Fruit fly (Drosophila melanogaster) whole organism, wandering third instar larva: ENCODE measurements around the gene CG12112.

Source experiments
- Abd-B ChIP-seq: fragments of >200 bp; optimal IDR thresholded peaks from 2 replicates; lab custom pipeline; 2017; ENCODE audit warnings: missing biosample characterization, missing genetic modification characterization
- CG32264 ChIP-seq: fragments of 200-800 bp; sonication (Bioruptor generic); optimal IDR thresholded peaks from 2 replicates; lab custom pipeline; 2016; ENCODE audit warnings: missing biosample characterization, missing genetic modification characterization
- CG9705 ChIP-seq: fragments of 200-800 bp; sonication (Bioruptor generic); optimal IDR thresholded peaks from 2 replicates; lab custom pipeline; 2018; ENCODE audit warnings: missing biosample characterization, mild to moderate bottlenecking, missing genetic modification characterization
- CrebA ChIP-seq: fragments of 200-800 bp; sonication (Bioruptor generic); optimal IDR thresholded peaks from 2 replicates; lab custom pipeline; 2016; ENCODE audit warnings: missing biosample characterization, mild to moderate bottlenecking, missing genetic modification characterization, borderline replicate concordance
- Dif ChIP-seq: fragments of 200-275, 200-300 bp; sonication (Bioruptor generic); optimal IDR thresholded peaks from 2 replicates; lab custom pipeline; 2018; ENCODE audit warnings: missing biosample characterization, missing genetic modification characterization; ENCODE audit not compliant: partially characterized antibody
- GATAd ChIP-seq: sonication (Bioruptor generic); optimal IDR thresholded peaks from 2 replicates; lab custom pipeline; 2016; ENCODE audit warnings: missing biosample characterization, missing genetic modification characterization
- HLH106 ChIP-seq: fragments of 200-800 bp; optimal IDR thresholded peaks from 3 replicates; lab custom pipeline; 2019; ENCODE audit warnings: missing biosample characterization, mild to moderate bottlenecking, missing genetic modification characterization, moderate library complexity
- Hnf4 ChIP-seq: fragments of 200-800 bp; sonication (Bioruptor generic); optimal IDR thresholded peaks from 2 replicates; lab custom pipeline; 2016; ENCODE audit warnings: missing biosample characterization, mild to moderate bottlenecking, missing genetic modification characterization
- Hr78 ChIP-seq: fragments of >200 bp; optimal IDR thresholded peaks from 2 replicates; lab custom pipeline; 2017; ENCODE audit warnings: missing biosample characterization, missing genetic modification characterization
- Hr83 ChIP-seq: fragments of 200-300 bp; sonication (Bioruptor generic); optimal IDR thresholded peaks from 2 replicates; lab custom pipeline; 2016; ENCODE audit warnings: missing biosample characterization, mild to moderate bottlenecking, missing genetic modification characterization, moderate library complexity; ENCODE audit not compliant: poor library complexity, severe bottlenecking
- Jra ChIP-seq: sonication (Bioruptor generic); optimal IDR thresholded peaks from 2 replicates; lab custom pipeline; 2016; ENCODE audit warnings: missing biosample characterization, missing genetic modification characterization
- Mio ChIP-seq: sonication (Bioruptor generic); optimal IDR thresholded peaks from 2 replicates; lab custom pipeline; 2016; ENCODE audit warnings: missing biosample characterization, missing genetic modification characterization
- Myc ChIP-seq: fragments of >200 bp; optimal IDR thresholded peaks from 2 replicates; lab custom pipeline; 2017
- N ChIP-seq: fragments of >200 bp; optimal IDR thresholded peaks from 2 replicates; lab custom pipeline; 2018; ENCODE audit warnings: missing biosample characterization, missing external identifiers, missing genetic modification characterization
- OdsH ChIP-seq: fragments of 200-800 bp; sonication (Bioruptor generic); optimal IDR thresholded peaks from 2 replicates; lab custom pipeline; 2016; ENCODE audit warnings: missing biosample characterization, mild to moderate bottlenecking, missing genetic modification characterization
- Rel ChIP-seq, 2 experiments: fragments of 200-800 bp; sonication (Bioruptor generic) in 1 of 2; optimal IDR thresholded peaks; 2 replicates in 1 of 2; 3 replicates in 1 of 2; lab custom pipeline; 2016 to 2019; ENCODE audit warnings: mild to moderate bottlenecking in 2 of 2, missing biosample characterization in 2 of 2, missing genetic modification characterization in 2 of 2, moderate library complexity in 1 of 2
- Sp1 ChIP-seq: fragments of 200-800 bp; sonication (Bioruptor generic); optimal IDR thresholded peaks from 3 replicates; lab custom pipeline; 2019; ENCODE audit warnings: missing biosample characterization, mild to moderate bottlenecking, missing genetic modification characterization, moderate library complexity
- Vsx2 ChIP-seq: fragments of 200-300, 225-300 bp; sonication (Bioruptor generic); optimal IDR thresholded peaks from 2 replicates; lab custom pipeline; 2018; ENCODE audit warnings: missing biosample characterization, missing genetic modification characterization; ENCODE audit not compliant: partially characterized antibody
- brk ChIP-seq: fragments of 200-800 bp; sonication (Bioruptor generic); optimal IDR thresholded peaks from 2 replicates; lab custom pipeline; 2016; ENCODE audit warnings: missing biosample characterization, mild to moderate bottlenecking, missing genetic modification characterization
- dl ChIP-seq, 2 experiments: fragments of 175-275, 200-275 bp in 1 of 2; fragments of 200-275 bp in 1 of 2; sonication (Bioruptor generic); optimal IDR thresholded peaks; lab custom pipeline; 2018; ENCODE audit warnings: mild to moderate bottlenecking in 2 of 2, missing biosample characterization in 2 of 2, missing genetic modification characterization in 2 of 2, moderate library complexity in 2 of 2; ENCODE audit not compliant: partially characterized antibody in 2 of 2, insufficient read depth in 1 of 2
- dsf ChIP-seq: sonication (Bioruptor generic); optimal IDR thresholded peaks from 2 replicates; lab custom pipeline; 2016; ENCODE audit warnings: missing biosample characterization, missing genetic modification characterization, borderline replicate concordance
- ey ChIP-seq: fragments of 200-800 bp; sonication (Bioruptor generic); optimal IDR thresholded peaks from 2 replicates; lab custom pipeline; 2016; ENCODE audit warnings: missing biosample characterization, missing genetic modification characterization
- foxo ChIP-seq, 2 experiments: fragments of 200-800 bp; sonication (Bioruptor generic); optimal IDR thresholded peaks; 2 replicates in 1 of 2; 3 replicates in 1 of 2; lab custom pipeline; 2016 to 2017; ENCODE audit warnings: missing biosample characterization in 2 of 2, missing genetic modification characterization in 2 of 2
- fru ChIP-seq: fragments of 200-800 bp; sonication (Bioruptor generic); optimal IDR thresholded peaks from 3 replicates; lab custom pipeline; 2016; ENCODE audit warnings: missing biosample characterization, mild to moderate bottlenecking, missing genetic modification characterization
- h ChIP-seq: fragments of 200-800 bp; sonication (Bioruptor generic); optimal IDR thresholded peaks from 3 replicates; lab custom pipeline; 2016; ENCODE audit warnings: missing biosample characterization, mild to moderate bottlenecking, missing genetic modification characterization
- jim ChIP-seq: fragments of 175-275, 200-325 bp; sonication (Bioruptor generic); optimal IDR thresholded peaks from 2 replicates; lab custom pipeline; 2016; ENCODE audit warnings: missing biosample characterization, mild to moderate bottlenecking, missing genetic modification characterization
- lola ChIP-seq: fragments of >200 bp; optimal IDR thresholded peaks from 2 replicates; lab custom pipeline; 2017; ENCODE audit warnings: missing biosample characterization, missing genetic modification characterization
- pan ChIP-seq: fragments of >200 bp; optimal IDR thresholded peaks from 2 replicates; lab custom pipeline; 2017
- psq ChIP-seq: fragments of 200-800 bp; sonication (Bioruptor generic); optimal IDR thresholded peaks from 3 replicates; lab custom pipeline; 2017; ENCODE audit warnings: missing biosample characterization, mild to moderate bottlenecking, missing genetic modification characterization, moderate library complexity
- rgr ChIP-seq: fragments of 200-800 bp; sonication (Bioruptor generic); optimal IDR thresholded peaks from 3 replicates; lab custom pipeline; 2016; ENCODE audit warnings: missing biosample characterization, mild to moderate bottlenecking, missing genetic modification characterization
- sage ChIP-seq: fragments of 200-800 bp; sonication (Bioruptor generic); optimal IDR thresholded peaks from 2 replicates; lab custom pipeline; 2016; ENCODE audit warnings: missing biosample characterization, mild to moderate bottlenecking, missing genetic modification characterization
- sv ChIP-seq: fragments of 200-800 bp; sonication (Bioruptor generic); optimal IDR thresholded peaks from 3 replicates; lab custom pipeline; 2016; ENCODE audit warnings: missing biosample characterization, missing genetic modification characterization
- tai ChIP-seq: sonication (Bioruptor generic); optimal IDR thresholded peaks from 2 replicates; lab custom pipeline; 2016; ENCODE audit warnings: missing biosample characterization, missing genetic modification characterization
- usp ChIP-seq: fragments of >200 bp; optimal IDR thresholded peaks from 2 replicates; lab custom pipeline; 2017; ENCODE audit warnings: missing biosample characterization, missing genetic modification characterization
- woc ChIP-seq: sonication (Bioruptor generic); optimal IDR thresholded peaks from 2 replicates; lab custom pipeline; 2016; ENCODE audit warnings: missing biosample characterization, mild to moderate bottlenecking, missing genetic modification characterization

Gene CG12112

dm6 chrX:8591685-8592127 is 31.7 kb upstream of the CG12112 start, which contains the start of the genes CG12659 and Crag:
Gene CG12659 (minus strand): TSS chrX:8591729.
Gene Crag (plus strand): TSS chrX:8592031.
- TF ChIP-seq usp (GFP tag; lab: Kevin White, UChicago) (no peak), psq (no peak), HLH106 (tag; lab: Kevin White, UChicago) (peak; percentile 12), GATAd (GFP tag; lab: Kevin White, UChicago) (no peak), lola (no peak), N (GFP tag; lab: Kevin White, UChicago) (no peak), Myc (lab: Kevin White, UChicago) (no peak), dsf (GFP tag; lab: Kevin White, UChicago) (no peak), ey (GFP tag; lab: Kevin White, UChicago) (no peak), Hnf4 (GFP tag; lab: Kevin White, UChicago) (peak; percentile 45), foxo (GFP tag; optimal IDR thresholded peaks at IDR 0.05; lab: Kevin White, UChicago) (peak in 1 of 2 experiments; percentile 14), jim (GFP tag; lab: Kevin White, UChicago) (no peak), Hr78 (GFP tag; lab: Kevin White, UChicago) (no peak), OdsH (GFP tag; lab: Kevin White, UChicago) (no peak), Hr83 (GFP tag; lab: Kevin White, UChicago) (no peak), fru (GFP tag; lab: Kevin White, UChicago) (peak; percentile 18), CG9705 (GFP tag; lab: Kevin White, UChicago) (no peak), CrebA (no peak), sv (no peak), Jra (peak; percentile 39), brk (GFP tag; lab: Kevin White, UChicago) (no peak), Sp1 (GFP tag; lab: Kevin White, UChicago) (no peak), CG32264 (GFP tag; lab: Kevin White, UChicago) (no peak), woc (GFP tag; lab: Kevin White, UChicago) (no peak)
- TF ChIP-seq, all 38 proteins: peak for 5

DNA sequence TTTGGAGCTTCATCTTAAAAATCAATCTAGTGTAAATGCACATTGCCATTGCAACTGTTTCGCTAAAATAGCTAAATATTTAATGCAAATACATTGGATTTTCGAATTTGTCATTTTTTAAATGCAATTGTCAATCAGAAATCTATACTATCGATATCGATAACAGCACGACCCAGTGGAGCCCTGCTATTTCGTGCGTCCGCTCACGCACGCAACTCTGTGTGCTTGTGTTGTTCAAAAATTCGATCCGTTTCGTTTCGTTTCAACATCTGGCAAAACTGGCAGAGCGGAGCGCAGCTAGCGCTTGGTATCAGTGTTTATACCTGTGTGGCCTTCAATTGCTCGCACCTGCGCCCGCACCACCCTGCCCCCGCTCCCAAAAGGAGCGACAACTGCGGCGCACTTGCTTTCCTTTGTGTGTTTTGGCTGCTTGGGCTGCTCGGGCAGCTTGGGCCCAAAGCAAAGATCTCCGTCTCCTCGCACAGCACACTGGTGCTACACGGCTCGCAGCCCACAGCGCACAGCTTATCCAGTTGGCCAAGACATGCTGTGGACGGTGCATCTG is 28.7 kb upstream of the CG12112 start, which contains the start of gene CG12081:
Gene CG12081, plus strand, starts transcription at position 205 of the 565 bp plus-strand sequence.
- TF ChIP-seq Abd-B (GFP tag; lab: Kevin White, UChicago) (no peak), HLH106 (tag; lab: Kevin White, UChicago) (peak; percentile 18), sage (no peak), Hr78 (GFP tag; lab: Kevin White, UChicago) (no peak), Vsx2 (GFP tag; lab: Kevin White, UChicago) (no peak), CrebA (no peak), woc (GFP tag; lab: Kevin White, UChicago) (peak; percentile 38), Rel (GFP tag; optimal IDR thresholded peaks at IDR 0.05; lab: Kevin White, UChicago) (no peak), Rel (tag; optimal IDR thresholded peaks at IDR 0.05; lab: Kevin White, UChicago) (peak; percentile 35), tai (no peak), ey (GFP tag; lab: Kevin White, UChicago) (no peak), dl (GFP tag; optimal IDR thresholded peaks at IDR 0.05; lab: Kevin White, UChicago; ENCODE audit: insufficient read depth in 1 of 2, partially characterized antibody in 2 of 2) (no peak), rgr (peak; percentile 16), h (peak; percentile 23), Sp1 (GFP tag; lab: Kevin White, UChicago) (peak; percentile 6), N (GFP tag; lab: Kevin White, UChicago) (peak; percentile 80), pan (lab: Kevin White, UChicago) (no peak), Hnf4 (GFP tag; lab: Kevin White, UChicago) (no peak), psq (no peak), CG32264 (GFP tag; lab: Kevin White, UChicago) (no peak), Mio (GFP tag; lab: Kevin White, UChicago) (no peak), jim (GFP tag; lab: Kevin White, UChicago) (no peak), Hr83 (GFP tag; lab: Kevin White, UChicago) (no peak), Jra (no peak), GATAd (GFP tag; lab: Kevin White, UChicago) (no peak), lola (no peak), CG9705 (GFP tag; lab: Kevin White, UChicago) (no peak), Dif (GFP tag; lab: Kevin White, UChicago) (no peak), Myc (lab: Kevin White, UChicago) (no peak), fru (GFP tag; lab: Kevin White, UChicago) (peak; percentile 2), foxo (GFP tag; optimal IDR thresholded peaks at IDR 0.05; lab: Kevin White, UChicago) (no peak)
